Worm (Caenorhabditis elegans): ENCODE data around the gene lin-9.

lin-9 gene

DNA sequence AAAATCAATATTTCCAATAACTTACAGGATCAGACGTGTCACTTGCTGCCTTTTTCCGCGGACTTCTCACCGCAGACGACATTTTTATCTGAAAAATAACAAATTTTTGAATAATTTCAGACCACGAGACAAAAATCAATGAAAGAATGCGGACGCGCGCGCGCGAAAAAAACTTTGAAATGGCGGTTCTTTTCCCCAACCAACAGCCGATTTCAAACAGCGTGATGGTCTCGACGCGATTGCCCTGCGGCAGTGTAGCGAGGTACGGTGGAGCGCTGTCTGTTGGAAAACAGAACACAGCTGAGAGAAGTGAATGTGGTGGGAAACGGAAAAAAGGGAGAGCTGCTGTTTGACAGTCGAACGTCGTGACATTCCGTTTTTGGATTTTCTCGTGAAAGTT is at the start of gene lin-9:
Gene lin-9, minus strand, starts transcription at position 88 of the 400 bp plus-strand sequence.
- no peak for TF ChIP-seq alr-1 (tag; optimal IDR thresholded peaks at IDR 0.05; ENCODE audit: borderline replicate concordance)
- TF ChIP-seq isw-1 (GFP tag; IDR thresholded peaks at IDR 0.05), result peak; percentile 97
- peak; percentile 93 for TF ChIP-seq ceh-8 (GFP tag; optimal IDR thresholded peaks at IDR 0.05)
- peak; percentile 92 for TF ChIP-seq jun-1 (tag; optimal IDR thresholded peaks at IDR 0.05)
- peak; percentile 56 for TF ChIP-seq ceh-90 (tag; optimal IDR thresholded peaks at IDR 0.05)
- TF ChIP-seq fkh-8 (tag; optimal IDR thresholded peaks at IDR 0.05), result peak; percentile 96
- no peak for TF ChIP-seq ces-1 (GFP tag; optimal IDR thresholded peaks at IDR 0.05)
- TF ChIP-seq swsn-7 (tag; optimal IDR thresholded peaks at IDR 0.05), result peak; percentile 97
- peak; percentile 91 for TF ChIP-seq ceh-88 (GFP tag; IDR thresholded peaks at IDR 0.05)
- TF ChIP-seq Y116A8C.19 (tag; optimal IDR thresholded peaks at IDR 0.05; ENCODE audit: borderline replicate concordance), result no peak
- peak; percentile 66 for TF ChIP-seq hpl-2 (GFP tag; optimal IDR thresholded peaks at IDR 0.05)
- peak; percentile 98 for TF ChIP-seq dsc-1 (tag; optimal IDR thresholded peaks at IDR 0.05)
- peak; percentile 98 for TF ChIP-seq nhr-71 (tag; optimal IDR thresholded peaks at IDR 0.05)
- TF ChIP-seq tbx-2 (tag; optimal IDR thresholded peaks at IDR 0.05), result peak; percentile 96
- TF ChIP-seq F16B12.6 (tag; optimal IDR thresholded peaks at IDR 0.05), result peak; percentile 74
- no peak for TF ChIP-seq ets-5 (GFP tag; IDR thresholded peaks at IDR 0.05)
- TF ChIP-seq mab-9 (GFP tag; IDR thresholded peaks at IDR 0.05), result peak; percentile 93
- peak; percentile 100 for TF ChIP-seq C04F5.9 (tag; optimal IDR thresholded peaks at IDR 0.05)
- TF ChIP-seq pag-3 (tag; optimal IDR thresholded peaks at IDR 0.05; ENCODE audit: borderline replicate concordance, insufficient read depth), result no peak
- peak; percentile 90 for TF ChIP-seq C34B4.2 (tag; optimal IDR thresholded peaks at IDR 0.05)
- TF ChIP-seq efl-1 (optimal IDR thresholded peaks at IDR 0.05), result peak; percentile 96 to 97
- TF ChIP-seq efl-1 (GFP tag; optimal IDR thresholded peaks at IDR 0.05 in 1 of 2), result peak; percentile 95 to 100
- TF ChIP-seq C16A3.4 (tag; optimal IDR thresholded peaks at IDR 0.05), result peak; percentile 94
- peak; percentile 96 to 97 (median 96) for TF ChIP-seq dpl-1 (GFP tag; optimal IDR thresholded peaks at IDR 0.05)
- TF ChIP-seq skn-1 (tag; optimal IDR thresholded peaks at IDR 0.05), result peak; percentile 94
- peak; percentile 80 for TF ChIP-seq fkh-4 (tag; optimal IDR thresholded peaks at IDR 0.05; ENCODE audit: borderline replicate concordance)
- peak; percentile 97 for TF ChIP-seq irx-1 (tag; optimal IDR thresholded peaks at IDR 0.05)
- peak; percentile 50 for TF ChIP-seq aha-1 (tag; optimal IDR thresholded peaks at IDR 0.05)
- peak; percentile 96 for TF ChIP-seq nhr-90 (tag; optimal IDR thresholded peaks at IDR 0.05; ENCODE audit: poor library complexity)
- peak; percentile 99 for TF ChIP-seq lin-14 (GFP tag; optimal IDR thresholded peaks at IDR 0.05)
- TF ChIP-seq elt-2 (tag; optimal IDR thresholded peaks at IDR 0.05), result peak; percentile 86
- TF ChIP-seq nhr-85 (tag), result peak; percentile 96
- peak; percentile 98 for TF ChIP-seq rnt-1 (tag; optimal IDR thresholded peaks at IDR 0.05)
- peak; percentile 97 for TF ChIP-seq nhr-19 (GFP tag; conservative IDR thresholded peaks at IDR 0.05)
- TF ChIP-seq unc-98 (GFP tag; IDR thresholded peaks at IDR 0.05), result peak; percentile 52; the same call in 1 of the 2 replicates
- TF ChIP-seq fkh-10 (GFP tag; optimal IDR thresholded peaks at IDR 0.05), result peak; percentile 85
- peak; percentile 95 for TF ChIP-seq sup-37 (GFP tag; optimal IDR thresholded peaks at IDR 0.05)
- peak; percentile 91 for TF ChIP-seq nhr-77 (tag; optimal IDR thresholded peaks at IDR 0.05)
- peak; percentile 94 for TF ChIP-seq ztf-4 (tag; optimal IDR thresholded peaks at IDR 0.05)
- no peak for TF ChIP-seq ceh-63 (GFP tag; optimal IDR thresholded peaks at IDR 0.05)
- peak; percentile 90 to 98 (median 95) for TF ChIP-seq ceh-82 (tag; optimal IDR thresholded peaks at IDR 0.05)
- TF ChIP-seq nhr-47 (tag; optimal IDR thresholded peaks at IDR 0.05), result peak; percentile 98
- TF ChIP-seq nhr-28 (tag; optimal IDR thresholded peaks at IDR 0.05), result no peak
- peak; percentile 81 for TF ChIP-seq efl-3 (GFP tag; optimal IDR thresholded peaks at IDR 0.05)
- peak; percentile 95 for TF ChIP-seq lin-39 (tag; optimal IDR thresholded peaks at IDR 0.05)
- peak; percentile 99 for TF ChIP-seq snu-23 (GFP tag; optimal IDR thresholded peaks at IDR 0.05)
- peak; percentile 97 for TF ChIP-seq nhr-20 (tag; optimal IDR thresholded peaks at IDR 0.05)
- peak; percentile 94 for TF ChIP-seq pax-3 (tag; optimal IDR thresholded peaks at IDR 0.05)
- TF ChIP-seq grh-1 (GFP tag; IDR thresholded peaks at IDR 0.05), result peak; percentile 95
- peak; percentile 86 for TF ChIP-seq sox-4 (tag; optimal IDR thresholded peaks at IDR 0.05)
- no peak for TF ChIP-seq hlh-17 (GFP tag; optimal IDR thresholded peaks at IDR 0.05; ENCODE audit: borderline replicate concordance)
- TF ChIP-seq egl-13 (tag; optimal IDR thresholded peaks at IDR 0.05), result peak; percentile 93
